Worm (Caenorhabditis elegans): ENCODE measurements around the gene egg-3.

ce11 chrII:10885868-10886514 is 1.8 kb upstream of the egg-3 start, which contains the start of gene F44F4.3:
- TF ChIP-seq daf-12 (tag; optimal IDR thresholded peaks at IDR 0.05) (no peak), nhr-11 (tag; optimal IDR thresholded peaks at IDR 0.05) (no peak), ama-1 (optimal IDR thresholded peaks at IDR 0.05) (no peak), ztf-11 (tag; optimal IDR thresholded peaks at IDR 0.05) (no peak), nhr-77 (tag; optimal IDR thresholded peaks at IDR 0.05) (no peak), unc-62 (GFP tag; optimal IDR thresholded peaks at IDR 0.05) (no peak), nhr-237 (tag; optimal IDR thresholded peaks at IDR 0.05) (no peak), pqm-1 (tag; optimal IDR thresholded peaks at IDR 0.05) (no peak), lin-39 (tag; optimal IDR thresholded peaks at IDR 0.05) (no peak)
